Fruit fly (Drosophila melanogaster): ENCODE results near the gene Rsph9.
A peak's percentile ranks its signal among the peaks of the same experiment; 100 is the strongest.

Gene Rsph9

dm6 chr2L:17421366-17421765 is 8.9 kb upstream of the Rsph9 start (continued):
- TF ChIP-seq CG2129 (GFP tag; IDR thresholded peaks at IDR 0.05; ENCODE audit: partially characterized antibody) (no peak), Drgx (GFP tag; IDR thresholded peaks at IDR 0.05) (0 out of 2 replicates have a peak, but pooled peaks have one; percentile 34), CG9876 (GFP tag; optimal IDR thresholded peaks at IDR 0.05) (no peak), tll (GFP tag; optimal IDR thresholded peaks at IDR 0.05) (no peak), pros (GFP tag; optimal IDR thresholded peaks at IDR 0.05) (no peak), bsh (GFP tag; optimal IDR thresholded peaks at IDR 0.05) (no peak), wek (GFP tag; optimal IDR thresholded peaks at IDR 0.05) (no peak), CG4730 (GFP tag; IDR thresholded peaks at IDR 0.05) (no peak), pzg (GFP tag; optimal IDR thresholded peaks at IDR 0.05) (no peak), da (GFP tag; optimal IDR thresholded peaks at IDR 0.05) (no peak), Awh (GFP tag; IDR thresholded peaks at IDR 0.05) (no peak), CG33557 (GFP tag; optimal IDR thresholded peaks at IDR 0.05) (no peak), sisA (GFP tag; IDR thresholded peaks at IDR 0.05) (peak; percentile 45), NFAT (GFP tag; IDR thresholded peaks at IDR 0.05) (no peak), CG13775 (GFP tag; optimal IDR thresholded peaks at IDR 0.05) (peak; percentile 12), CG2120 (GFP tag; optimal IDR thresholded peaks at IDR 0.05) (peak; percentile 37), CG15514 (GFP tag; optimal IDR thresholded peaks at IDR 0.05) (peak; percentile 3), Sox100B (GFP tag; optimal IDR thresholded peaks at IDR 0.05) (peak; percentile 26), CG1024 (GFP tag; IDR thresholded peaks at IDR 0.05) (no peak), cwo (GFP tag; optimal IDR thresholded peaks at IDR 0.05) (peak; percentile 3), Meics (GFP tag; optimal IDR thresholded peaks at IDR 0.05) (peak; percentile 45), dmrt99B (tag; optimal IDR thresholded peaks at IDR 0.05) (peak; percentile 48), Atf6 (GFP tag; IDR thresholded peaks at IDR 0.05) (peak; percentile 49), CG31388 (GFP tag; optimal IDR thresholded peaks at IDR 0.05) (no peak), Hmr (GFP tag; optimal IDR thresholded peaks at IDR 0.05) (peak; percentile 35), lab (GFP tag; optimal IDR thresholded peaks at IDR 0.05) (peak; percentile 57), crol (GFP tag; IDR thresholded peaks at IDR 0.05) (no peak), CG10209 (GFP tag; optimal IDR thresholded peaks at IDR 0.05) (peak; percentile 28), CG12104 (GFP tag; optimal IDR thresholded peaks at IDR 0.05) (no peak), row (GFP tag; IDR thresholded peaks at IDR 0.05) (peak; percentile 43)

- 0 out of 2 replicates have a peak, but pooled peaks have one; percentile 34 for TF ChIP-seq GATAe (GFP tag; conservative IDR thresholded peaks at IDR 0.05)
- TF ChIP-seq sens-2 (GFP tag; IDR thresholded peaks at IDR 0.05) = peak; percentile 49; the same call in 1 of the 2 replicates
- no peak for TF ChIP-seq CG15011 (GFP tag; optimal IDR thresholded peaks at IDR 0.05)
- peak; percentile 62 for TF ChIP-seq sug (tag; optimal IDR thresholded peaks at IDR 0.05)
- TF ChIP-seq CG34376 (GFP tag; optimal IDR thresholded peaks at IDR 0.05) = peak; percentile 57
- peak; percentile 64 for TF ChIP-seq mirr (GFP tag; optimal IDR thresholded peaks at IDR 0.05)
- peak; percentile 24 for TF ChIP-seq gro (GFP tag; optimal IDR thresholded peaks at IDR 0.05)
- no peak for TF ChIP-seq Hr78 (GFP tag; optimal IDR thresholded peaks at IDR 0.05)
- peak; percentile 97 for TF ChIP-seq exex (tag; optimal IDR thresholded peaks at IDR 0.05)
Observed at dm6 chr2L:17420419-17420818, 8.0 kb upstream of the Rsph9 start.
